Worm (Caenorhabditis elegans) whole organism, L2 larva: ENCODE data around the gene clec-2.

Experiments used
- mab-5 ChIP-seq: fragments of 150-350 bp; optimal IDR thresholded peaks from 2 replicates; lab custom pipeline; 2014; ENCODE audit warnings: missing biosample characterization, missing genetic modification characterization
- mdl-1 ChIP-seq, 2 experiments: fragments of 150-350 bp in 1 of 2; sonication (generic microtip) in 1 of 2; optimal IDR thresholded peaks; 2 replicates each; lab custom pipeline; 2017; ENCODE audit warnings: missing biosample characterization in 2 of 2, missing genetic modification characterization in 2 of 2
- nhr-12 ChIP-seq: fragments of 150-350 bp; optimal IDR thresholded peaks from 2 replicates; lab custom pipeline; 2014; ENCODE audit warnings: missing biosample characterization, missing genetic modification characterization
- nhr-6 ChIP-seq: fragments of 150-350 bp; optimal IDR thresholded peaks from 2 replicates; lab custom pipeline; 2014; ENCODE audit warnings: missing biosample characterization, missing genetic modification characterization
- unc-62 ChIP-seq: fragments of 150-350 bp; optimal IDR thresholded peaks from 2 replicates; lab custom pipeline; 2014; ENCODE audit warnings: missing biosample characterization, missing genetic modification reagents, missing genetic modification characterization
- ztf-1 ChIP-seq: fragments of 200-800 bp; sonication (Bioruptor generic); conservative IDR thresholded peaks from 2 replicates; pipeline ENCODE4 v1.3.6; 2022; ENCODE audit warnings: missing genetic modification characterization, missing compliant biosample characterization
- ztf-11 ChIP-seq: sonication (generic microtip); optimal IDR thresholded peaks from 2 replicates; lab custom pipeline; 2017; ENCODE audit warnings: missing biosample characterization, missing genetic modification characterization

DNA sequence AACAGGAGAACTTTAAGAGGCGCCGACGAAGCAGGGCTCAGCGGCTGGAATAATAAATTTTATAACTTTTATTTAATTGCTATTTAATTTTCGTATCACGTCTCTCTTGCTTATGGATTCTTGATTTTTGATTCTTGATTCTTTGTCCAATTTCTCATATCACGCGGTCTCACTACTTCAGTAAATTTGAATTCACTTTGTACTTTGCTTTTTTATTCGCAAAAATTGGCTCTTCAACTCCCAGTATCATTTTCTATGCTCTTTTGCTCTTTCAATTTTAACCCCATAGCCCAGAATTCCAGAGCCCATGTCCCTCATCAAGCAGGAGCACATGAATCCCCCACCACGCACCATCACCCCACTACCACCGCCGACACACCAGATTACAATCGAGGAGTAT lies 21.0 kb downstream of the clec-2 start, which contains the start of gene lido-10:
- TF ChIP-seq nhr-12 (tag; lab: Kevin White, UChicago) (no peak), unc-62 (GFP tag; lab: Kevin White, UChicago) (no peak), ztf-11 (tag; lab: Kevin White, UChicago) (no peak), ztf-1 (no peak), mdl-1 (tag; optimal IDR thresholded peaks at IDR 0.05; lab: Kevin White, UChicago) (no peak), nhr-6 (tag; lab: Kevin White, UChicago) (no peak), mab-5 (tag; lab: Kevin White, UChicago) (no peak)
